Fruit fly (Drosophila melanogaster) whole organism, prepupa: ENCODE measurements around the gene Kmn2.

Experiments used
- Blimp-1 ChIP-seq: fragments of 200-800 bp; sonication (Bioruptor generic); optimal IDR thresholded peaks from 3 replicates; lab custom pipeline; 2017; ENCODE audit warnings: missing biosample characterization, missing genetic modification characterization, mild to moderate bottlenecking, moderate library complexity, missing genetic modification reagents
- CG10631 ChIP-seq: fragments of 200-800 bp; sonication (Bioruptor generic); optimal IDR thresholded peaks from 2 replicates; lab custom pipeline; 2016; ENCODE audit warnings: missing biosample characterization, missing genetic modification characterization
- CG10669 ChIP-seq: fragments of 200-800 bp; sonication (Bioruptor generic); optimal IDR thresholded peaks from 3 replicates; lab custom pipeline; 2018; ENCODE audit warnings: missing biosample characterization, mild to moderate bottlenecking, missing genetic modification characterization, moderate library complexity
- CG11294 ChIP-seq: fragments of 200-800 bp; sonication (Bioruptor generic); IDR thresholded peaks from 2 replicates; pipeline ENCODE4 v1.3.6; 2022; ENCODE audit warnings: missing biosample characterization, missing genetic modification characterization
- CG11902 ChIP-seq: fragments of 200-800 bp; sonication (Bioruptor generic); optimal IDR thresholded peaks from 3 replicates; lab custom pipeline; 2016; ENCODE audit warnings: missing biosample characterization, missing genetic modification characterization
- CG15336 ChIP-seq: fragments of 200-800 bp; sonication (Bioruptor generic); IDR thresholded peaks from 2 replicates; pipeline ENCODE4 v1.3.6; 2022; ENCODE audit warnings: missing biosample characterization, missing genetic modification characterization
- CG1621 ChIP-seq: fragments of 200-800 bp; sonication (Bioruptor generic); optimal IDR thresholded peaks from 3 replicates; lab custom pipeline; 2018; ENCODE audit warnings: missing biosample characterization, mild to moderate bottlenecking, missing genetic modification characterization
- CG3032 ChIP-seq: fragments of 200-800 bp; optimal IDR thresholded peaks from 2 replicates; lab custom pipeline; 2019; ENCODE audit warnings: missing biosample characterization, mild to moderate bottlenecking, missing genetic modification characterization, moderate library complexity
- CG31627 ChIP-seq: fragments of 200-800 bp; sonication (Bioruptor generic); optimal IDR thresholded peaks from 3 replicates; lab custom pipeline; 2016; ENCODE audit warnings: missing biosample characterization, missing genetic modification characterization
- CG32006 ChIP-seq: fragments of 200-800 bp; sonication (Bioruptor generic); optimal IDR thresholded peaks from 3 replicates; lab custom pipeline; 2017; ENCODE audit warnings: missing biosample characterization, mild to moderate bottlenecking, missing genetic modification characterization
- CG34406 ChIP-seq: fragments of 200-800 bp; sonication (Bioruptor generic); optimal IDR thresholded peaks from 3 replicates; lab custom pipeline; 2016; ENCODE audit warnings: missing biosample characterization, missing genetic modification characterization
- CG3919 ChIP-seq: fragments of 200-800 bp; sonication (Bioruptor generic); optimal IDR thresholded peaks from 3 replicates; lab custom pipeline; 2016; ENCODE audit warnings: missing biosample characterization, missing genetic modification characterization
- CG4318 ChIP-seq: fragments of 200-800 bp; sonication (Bioruptor generic); optimal IDR thresholded peaks from 3 replicates; lab custom pipeline; 2017; ENCODE audit warnings: missing biosample characterization, mild to moderate bottlenecking, missing genetic modification characterization
- CG6163 ChIP-seq: fragments of 200-800 bp; sonication (Bioruptor generic); IDR thresholded peaks from 3 replicates; pipeline ENCODE4 v1.3.6; 2022; ENCODE audit warnings: missing biosample characterization, missing genetic modification characterization
- CG6792 ChIP-seq: fragments of 200-800 bp; sonication (Bioruptor generic); optimal IDR thresholded peaks from 3 replicates; lab custom pipeline; 2016; ENCODE audit warnings: missing biosample characterization, missing genetic modification characterization
- CG6808 ChIP-seq: fragments of 200-800 bp; sonication (Bioruptor generic); optimal IDR thresholded peaks from 3 replicates; lab custom pipeline; 2017; ENCODE audit warnings: missing biosample characterization, missing genetic modification characterization, mild to moderate bottlenecking, moderate library complexity, missing genetic modification reagents
- CG7368 ChIP-seq: fragments of 200-800 bp; sonication (Bioruptor generic); optimal IDR thresholded peaks from 3 replicates; lab custom pipeline; 2016; ENCODE audit warnings: missing biosample characterization, missing genetic modification characterization
- CG8119 ChIP-seq: fragments of 200-800 bp; sonication (Bioruptor generic); IDR thresholded peaks from 3 replicates; pipeline ENCODE4 v1.3.6; 2022; ENCODE audit warnings: missing biosample characterization, missing genetic modification characterization
- CG8319 ChIP-seq: fragments of 200-800 bp; sonication (Bioruptor generic); optimal IDR thresholded peaks from 3 replicates; lab custom pipeline; 2016; ENCODE audit warnings: missing biosample characterization, missing genetic modification characterization
- CG8632 ChIP-seq: fragments of 200-800 bp; sonication (Bioruptor generic); optimal IDR thresholded peaks from 3 replicates; lab custom pipeline; 2016; ENCODE audit warnings: missing biosample characterization, missing genetic modification characterization
- CG9139 ChIP-seq: fragments of 200-800 bp; sonication (Bioruptor generic); optimal IDR thresholded peaks from 3 replicates; lab custom pipeline; 2017; ENCODE audit warnings: missing biosample characterization, mild to moderate bottlenecking, missing genetic modification characterization
- Eip75B ChIP-seq: fragments of 200-800 bp; sonication (Bioruptor generic); optimal IDR thresholded peaks from 3 replicates; lab custom pipeline; 2016; ENCODE audit warnings: missing biosample characterization, missing genetic modification characterization
- Eip78C ChIP-seq: fragments of 200-800 bp; sonication (Bioruptor generic); peaks from one replicate; lab custom pipeline; 2016; ENCODE audit warnings: missing biosample characterization, missing genetic modification characterization
- Eip93F ChIP-seq: fragments of 200-800 bp; sonication (Bioruptor generic); optimal IDR thresholded peaks from 2 replicates; lab custom pipeline; 2016; ENCODE audit warnings: missing biosample characterization, mild to moderate bottlenecking, missing genetic modification characterization
- Ets96B ChIP-seq: fragments of 200-800 bp; optimal IDR thresholded peaks from 2 replicates; lab custom pipeline; 2019; ENCODE audit warnings: missing biosample characterization, mild to moderate bottlenecking, missing genetic modification characterization, moderate library complexity
- Gug ChIP-seq: fragments of 200-800 bp; sonication (Bioruptor generic); IDR thresholded peaks from 2 replicates; pipeline ENCODE4 v1.3.6; 2022; ENCODE audit warnings: missing biosample characterization, missing genetic modification characterization
- Hr38 ChIP-seq: sonication (Bioruptor generic); optimal IDR thresholded peaks from 2 replicates; lab custom pipeline; 2016; ENCODE audit warnings: missing biosample characterization, missing genetic modification characterization
- Lpt ChIP-seq: fragments of 200-800 bp; sonication (Bioruptor generic); optimal IDR thresholded peaks from 3 replicates; lab custom pipeline; 2016; ENCODE audit warnings: missing biosample characterization, missing genetic modification characterization
- Met ChIP-seq: fragments of 200-800 bp; sonication (Bioruptor generic); optimal IDR thresholded peaks from 3 replicates; lab custom pipeline; 2016; ENCODE audit warnings: missing biosample characterization, missing genetic modification characterization
- OdsH ChIP-seq: fragments of 200-800 bp; sonication (Bioruptor generic); optimal IDR thresholded peaks from 3 replicates; lab custom pipeline; 2016; ENCODE audit warnings: missing biosample characterization, missing genetic modification characterization
- Smox ChIP-seq: fragments of 200-800 bp; sonication (Bioruptor generic); optimal IDR thresholded peaks from 3 replicates; lab custom pipeline; 2016; ENCODE audit warnings: missing biosample characterization, missing genetic modification characterization
- Sox14 ChIP-seq: fragments of 200-800 bp; sonication (Bioruptor generic); optimal IDR thresholded peaks from 3 replicates; lab custom pipeline; 2016; ENCODE audit warnings: missing biosample characterization, missing genetic modification characterization
- Sox15 ChIP-seq: fragments of 200-800 bp; sonication (Bioruptor generic); optimal IDR thresholded peaks from 3 replicates; lab custom pipeline; 2016; ENCODE audit warnings: missing biosample characterization, missing genetic modification characterization
- achi ChIP-seq: fragments of 200-800 bp; sonication (Bioruptor generic); optimal IDR thresholded peaks from 3 replicates; lab custom pipeline; 2016; ENCODE audit warnings: missing biosample characterization, missing genetic modification characterization
- acj6 ChIP-seq: fragments of 200-800 bp; sonication (Bioruptor generic); optimal IDR thresholded peaks from 3 replicates; lab custom pipeline; 2016; ENCODE audit warnings: missing biosample characterization, missing genetic modification characterization
- cyc ChIP-seq: fragments of 200-800 bp; sonication (Bioruptor generic); optimal IDR thresholded peaks from 3 replicates; lab custom pipeline; 2016; ENCODE audit warnings: missing biosample characterization, missing genetic modification characterization
- dac ChIP-seq: fragments of 200-800 bp; sonication (Bioruptor generic); optimal IDR thresholded peaks from 2 replicates; lab custom pipeline; 2017; ENCODE audit warnings: missing biosample characterization, mild to moderate bottlenecking, missing genetic modification characterization
- dsx ChIP-seq: fragments of 200-800 bp; optimal IDR thresholded peaks from 3 replicates; lab custom pipeline; 2019; ENCODE audit warnings: missing biosample characterization, mild to moderate bottlenecking, missing genetic modification characterization, moderate library complexity; ENCODE audit not compliant: poor library complexity, severe bottlenecking
- eg ChIP-seq: fragments of 200-800 bp; sonication (Bioruptor generic); IDR thresholded peaks from 3 replicates; pipeline ENCODE4 v1.3.6; 2022; ENCODE audit warnings: missing biosample characterization, missing genetic modification characterization
- esn ChIP-seq: fragments of 200-800 bp; sonication (Bioruptor generic); optimal IDR thresholded peaks from 2 replicates; lab custom pipeline; 2016; ENCODE audit warnings: missing biosample characterization, mild to moderate bottlenecking, missing genetic modification characterization, moderate library complexity
- fd85E ChIP-seq: fragments of 200-800 bp; sonication (Bioruptor generic); optimal IDR thresholded peaks from 3 replicates; lab custom pipeline; 2016; ENCODE audit warnings: missing biosample characterization, missing genetic modification characterization
- fkh ChIP-seq: fragments of 200-800 bp; sonication (Bioruptor generic); optimal IDR thresholded peaks from 3 replicates; lab custom pipeline; 2017; ENCODE audit warnings: missing biosample characterization, mild to moderate bottlenecking, missing genetic modification characterization, moderate library complexity
- lz ChIP-seq: fragments of 200-800 bp; sonication (Bioruptor generic); optimal IDR thresholded peaks from 3 replicates; lab custom pipeline; 2016; ENCODE audit warnings: missing biosample characterization, missing genetic modification characterization
- net ChIP-seq: fragments of 200-800 bp; sonication (Bioruptor generic); optimal IDR thresholded peaks from 3 replicates; lab custom pipeline; 2016; ENCODE audit warnings: missing biosample characterization, missing genetic modification characterization
- pdm3 ChIP-seq: fragments of 200-800 bp; sonication (Bioruptor generic); optimal IDR thresholded peaks from 3 replicates; lab custom pipeline; 2016; ENCODE audit warnings: missing biosample characterization, missing genetic modification characterization
- salr ChIP-seq, 2 experiments: fragments of 200-800 bp; sonication (Bioruptor generic); optimal IDR thresholded peaks; 3 replicates each; lab custom pipeline; 2016 to 2018; ENCODE audit warnings: missing biosample characterization in 2 of 2, missing genetic modification characterization in 2 of 2, mild to moderate bottlenecking in 1 of 2
- spab ChIP-seq: fragments of 200-800 bp; sonication (Bioruptor generic); optimal IDR thresholded peaks from 2 replicates; lab custom pipeline; 2017; ENCODE audit warnings: missing biosample characterization, mild to moderate bottlenecking, missing genetic modification characterization, missing genetic modification reagents
- ss ChIP-seq, 2 experiments: fragments of 200-800 bp; sonication (Bioruptor generic); optimal IDR thresholded peaks; 2 replicates in 1 of 2; 3 replicates in 1 of 2; lab custom pipeline; 2017 to 2018; ENCODE audit warnings: mild to moderate bottlenecking in 2 of 2, missing biosample characterization in 2 of 2, missing genetic modification characterization in 2 of 2, moderate library complexity in 1 of 2
- svp ChIP-seq: fragments of 200-800 bp; sonication (Bioruptor generic); peaks from one replicate; lab custom pipeline; 2016; ENCODE audit warnings: missing biosample characterization, missing genetic modification characterization
- topi ChIP-seq: fragments of 200-800 bp; sonication (Bioruptor generic); optimal IDR thresholded peaks from 3 replicates; lab custom pipeline; 2016; ENCODE audit warnings: missing biosample characterization, missing genetic modification characterization
- vri ChIP-seq: fragments of 200-800 bp; sonication (Bioruptor generic); optimal IDR thresholded peaks from 3 replicates; lab custom pipeline; 2016; ENCODE audit warnings: missing biosample characterization, mild to moderate bottlenecking, missing genetic modification characterization

The Kmn2 gene

dm6 chr3R:8001074-8001669 lies at the start of gene Kmn2, which contains the start of gene CG2698:
Gene Kmn2, minus strand, starts transcription at chr3R:8001309.
Gene CG2698, plus strand, starts transcription at chr3R:8001562.
- no peak for TF ChIP-seq fkh
- TF ChIP-seq CG6808 (GFP tag; lab: Kevin White, UChicago): peak; percentile 92
- TF ChIP-seq dac (GFP tag; lab: Kevin White, UChicago): peak; percentile 81
- TF ChIP-seq Ets96B (tag; lab: Kevin White, UChicago): peak; percentile 96
- TF ChIP-seq CG11902 (GFP tag; lab: Kevin White, UChicago): peak; percentile 96
- peak; percentile 95 for TF ChIP-seq Gug (GFP tag; lab: Robert Waterston, UW)
- peak; percentile 97 for TF ChIP-seq CG10631 (GFP tag; lab: Kevin White, UChicago)
- peak; percentile 97 for TF ChIP-seq CG8119
- peak; percentile 94 for TF ChIP-seq Sox14 (GFP tag; lab: Kevin White, UChicago)
- TF ChIP-seq CG6163 (GFP tag; lab: Robert Waterston, UW): peak; percentile 98
- TF ChIP-seq cyc (GFP tag; lab: Kevin White, UChicago): peak; percentile 95
- TF ChIP-seq Blimp-1 (GFP tag; lab: Kevin White, UChicago): peak; percentile 90
- TF ChIP-seq Hr38 (GFP tag; lab: Kevin White, UChicago): no peak
- TF ChIP-seq CG8319: peak; percentile 95
- TF ChIP-seq ss (GFP tag; optimal IDR thresholded peaks at IDR 0.05; lab: Kevin White, UChicago): peak; percentile 90 to 93
- peak; percentile 95 for TF ChIP-seq CG32006 (GFP tag; lab: Kevin White, UChicago)
- TF ChIP-seq CG10669 (GFP tag; lab: Kevin White, UChicago): peak; percentile 95
- TF ChIP-seq Sox15 (GFP tag; lab: Kevin White, UChicago): peak; percentile 94
- TF ChIP-seq CG1621 (tag; lab: Kevin White, UChicago): peak; percentile 91
- TF ChIP-seq CG34406 (GFP tag; lab: Kevin White, UChicago): peak; percentile 96
- peak; percentile 96 for TF ChIP-seq lz
- peak; percentile 97 for TF ChIP-seq OdsH (GFP tag; lab: Kevin White, UChicago)
- TF ChIP-seq CG15336 (GFP tag; lab: Robert Waterston, UW): peak; percentile 97
- peak; percentile 98 for TF ChIP-seq CG3919 (GFP tag; lab: Kevin White, UChicago)
- peak; percentile 87 to 91 for TF ChIP-seq salr (GFP tag; optimal IDR thresholded peaks at IDR 0.05; lab: Kevin White, UChicago)
- peak; percentile 95 for TF ChIP-seq CG31627
- TF ChIP-seq topi (GFP tag; lab: Kevin White, UChicago): peak; percentile 96
- TF ChIP-seq dsx (GFP tag; lab: Kevin White, UChicago): peak; percentile 88
- peak; percentile 95 for TF ChIP-seq CG3032 (tag; lab: Kevin White, UChicago)
- TF ChIP-seq spab: no peak
- TF ChIP-seq CG8632 (GFP tag; lab: Kevin White, UChicago): peak; percentile 97
- peak; percentile 98 for TF ChIP-seq Eip78C
- TF ChIP-seq svp (GFP tag; lab: Kevin White, UChicago): peak; percentile 98
- TF ChIP-seq net (GFP tag; lab: Kevin White, UChicago): peak; percentile 94
- TF ChIP-seq eg (GFP tag; lab: Robert Waterston, UW): peak; percentile 97
- peak; percentile 86 for TF ChIP-seq Eip93F (GFP tag; lab: Kevin White, UChicago)
- peak; percentile 97 for TF ChIP-seq esn (GFP tag; lab: Kevin White, UChicago)
- TF ChIP-seq CG6792: peak; percentile 96
- peak; percentile 94 for TF ChIP-seq Eip75B (GFP tag; lab: Kevin White, UChicago)
- TF ChIP-seq CG11294: peak; percentile 95
- TF ChIP-seq acj6 (GFP tag; lab: Kevin White, UChicago): peak; percentile 97
- TF ChIP-seq CG9139 (GFP tag; lab: Kevin White, UChicago): peak; percentile 89
- peak; percentile 88 for TF ChIP-seq Lpt
- peak; percentile 91 for TF ChIP-seq CG4318 (GFP tag; lab: Kevin White, UChicago)
- TF ChIP-seq Smox (GFP tag; lab: Kevin White, UChicago): peak; percentile 95
- TF ChIP-seq fd85E (GFP tag; lab: Kevin White, UChicago): peak; percentile 88
- peak; percentile 96 for TF ChIP-seq achi (GFP tag; lab: Kevin White, UChicago)
- peak; percentile 94 for TF ChIP-seq pdm3
- peak; percentile 98 for TF ChIP-seq vri (GFP tag; lab: Kevin White, UChicago)
- TF ChIP-seq CG7368 (GFP tag; lab: Kevin White, UChicago): peak; percentile 94
- TF ChIP-seq Met (GFP tag; lab: Kevin White, UChicago): peak; percentile 96
